Worm (Caenorhabditis elegans): Measurements from ENCODE around the gene msa-1.
A peak's percentile ranks its signal among the peaks of the same experiment; 100 is the strongest.

The msa-1 gene

ce11 chrIV:9130605-9131004, 42.2 kb downstream of the msa-1 start (continued):
- TF ChIP-seq madf-6 (GFP tag; IDR thresholded peaks at IDR 0.05) (peak; percentile 69), snpc-1.1 (tag; optimal IDR thresholded peaks at IDR 0.05; ENCODE audit: insufficient read depth) (peak; percentile 88), die-1 (tag; optimal IDR thresholded peaks at IDR 0.05) (no peak), rcor-1 (GFP tag; IDR thresholded peaks at IDR 0.05) (peak; percentile 46; the same call in 1 of the 2 replicates), attf-6 (GFP tag; IDR thresholded peaks at IDR 0.05) (peak; percentile 94), hmg-20 (GFP tag; IDR thresholded peaks at IDR 0.05) (0 out of 2 replicates have a peak, but pooled peaks have one; percentile 32), nfyb-1 (GFP tag; IDR thresholded peaks at IDR 0.05) (no peak), hsf-1 (GFP tag; IDR thresholded peaks at IDR 0.05) (no peak), F49E8.2 (tag; optimal IDR thresholded peaks at IDR 0.05; ENCODE audit: insufficient read depth) (peak; percentile 13)

DNA sequence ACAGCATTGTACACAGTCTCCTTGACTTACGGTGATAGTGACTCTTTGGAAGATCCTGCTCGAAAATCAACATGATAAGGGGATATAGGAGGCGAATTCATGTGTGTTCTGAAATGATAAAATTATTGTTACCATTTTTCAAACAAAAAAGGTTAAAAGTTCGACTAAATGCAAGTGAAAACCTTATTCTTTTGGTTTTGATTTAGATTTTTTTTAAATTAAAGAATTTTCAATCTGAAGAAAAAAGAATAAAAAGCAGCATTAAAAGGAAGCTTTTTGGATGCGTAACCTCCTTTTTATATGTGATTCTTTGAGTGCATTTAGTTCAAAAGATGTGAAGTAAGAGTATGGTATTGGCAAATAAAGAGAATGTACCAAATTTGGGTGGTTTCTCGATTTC, 47.0 kb downstream of the msa-1 start, which contains the start of gene delm-1:
Gene delm-1 (minus strand): TSS at position 101 of the 400 bp plus-strand sequence.
- TF ChIP-seq lir-1 (GFP tag; conservative IDR thresholded peaks at IDR 0.05) (no peak), Y56A3A.18 (GFP tag; IDR thresholded peaks at IDR 0.05) (no peak), F55B11.4 (tag; optimal IDR thresholded peaks at IDR 0.05; ENCODE audit: borderline replicate concordance, insufficient read depth) (no peak)

DNA sequence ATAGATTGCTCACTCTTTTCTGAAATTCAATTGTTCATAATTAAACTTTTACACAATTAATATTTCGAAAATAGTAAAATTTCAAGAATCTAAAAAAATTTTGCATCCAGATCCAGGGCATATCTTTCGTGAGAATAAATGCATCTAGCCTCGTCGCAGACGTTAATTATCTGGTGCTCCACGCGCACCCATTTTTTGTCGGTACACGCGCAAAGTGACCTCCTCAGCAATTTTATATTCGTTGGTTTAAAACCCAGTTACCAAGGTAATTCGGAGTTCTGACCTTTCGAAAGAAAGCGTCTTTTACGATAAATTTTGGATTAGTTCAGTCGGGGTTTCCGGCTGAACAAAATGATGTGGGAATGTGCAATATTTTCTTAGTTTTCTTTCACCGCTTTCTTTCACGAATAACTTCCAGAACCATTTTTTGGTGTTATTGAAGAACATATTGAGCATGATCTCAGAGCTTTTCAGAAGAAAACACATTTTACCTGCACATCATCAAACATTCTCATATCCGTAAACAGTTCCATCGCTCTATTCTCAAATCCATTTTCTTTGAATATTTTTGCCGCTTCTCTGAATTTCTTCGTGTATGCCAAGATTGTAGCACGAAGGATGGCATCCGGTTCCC, 51.9 kb downstream of the msa-1 start:
- TF ChIP-seq snpc-1.1 (tag; optimal IDR thresholded peaks at IDR 0.05; ENCODE audit: insufficient read depth) (peak; percentile 92), lag-1 (GFP tag; IDR thresholded peaks at IDR 0.05) (no peak), T07F8.4 (tag; optimal IDR thresholded peaks at IDR 0.05) (no peak), lin-35 (GFP tag; optimal IDR thresholded peaks at IDR 0.05) (no peak), ceh-27 (GFP tag; optimal IDR thresholded peaks at IDR 0.05) (no peak), xnd-1 (tag; optimal IDR thresholded peaks at IDR 0.05) (no peak), snpc-3.4 (tag; optimal IDR thresholded peaks at IDR 0.05) (peak; percentile 78), mel-28 (tag; optimal IDR thresholded peaks at IDR 0.05; ENCODE audit: borderline replicate concordance) (no peak), F49E8.2 (tag; optimal IDR thresholded peaks at IDR 0.05; ENCODE audit: insufficient read depth) (peak; percentile 8), attf-3 (GFP tag; conservative IDR thresholded peaks at IDR 0.05) (no peak), aptf-3 (GFP tag; IDR thresholded peaks at IDR 0.05) (no peak), Y67H2A.10 (GFP tag; conservative IDR thresholded peaks at IDR 0.05) (no peak), egrh-3 (GFP tag; IDR thresholded peaks at IDR 0.05) (no peak), egl-18 (GFP tag; IDR thresholded peaks at IDR 0.05) (no peak), B0035.1 (tag; optimal IDR thresholded peaks at IDR 0.05) (no peak), lsy-27 (tag; optimal IDR thresholded peaks at IDR 0.05; ENCODE audit: borderline replicate concordance, insufficient read depth) (no peak), pha-4 (tag; optimal IDR thresholded peaks at IDR 0.05) (no peak), D2030.7 (GFP tag; IDR thresholded peaks at IDR 0.05) (peak; percentile 43; the same call in 1 of the 2 replicates), nhr-80 (tag; optimal IDR thresholded peaks at IDR 0.05) (no peak), madf-10 (tag; optimal IDR thresholded peaks at IDR 0.05) (no peak), egl-44 (GFP tag; IDR thresholded peaks at IDR 0.05) (no peak), ets-4 (GFP tag; optimal IDR thresholded peaks at IDR 0.05) (no peak), mcd-1 (GFP tag; IDR thresholded peaks at IDR 0.05) (no peak; the same call in 1 of the 2 replicates), akir-1 (GFP tag; optimal IDR thresholded peaks at IDR 0.05) (no peak), mes-4 (tag; optimal IDR thresholded peaks at IDR 0.05) (no peak), rcor-1 (GFP tag; IDR thresholded peaks at IDR 0.05) (no peak; the same call in 1 of the 2 replicates), ztf-6 (GFP tag; IDR thresholded peaks at IDR 0.05) (no peak), madf-6 (GFP tag; IDR thresholded peaks at IDR 0.05) (peak; percentile 67), fkh-3 (tag; optimal IDR thresholded peaks at IDR 0.05) (no peak), tbp1 (GFP tag; optimal IDR thresholded peaks at IDR 0.05) (peak; percentile 73), Y95B8A.8 (GFP tag; IDR thresholded peaks at IDR 0.05) (no peak), snpc-1.3 (tag; optimal IDR thresholded peaks at IDR 0.05; ENCODE audit: insufficient read depth) (peak; percentile 34), ztf-3 (GFP tag; optimal IDR thresholded peaks at IDR 0.05) (no peak), hlh-26 (GFP tag; conservative IDR thresholded peaks at IDR 0.05) (no peak)

Data from whole organism, young adult.